Worm (Caenorhabditis elegans) whole organism, L1 larva: Measurements from ENCODE around the gene folt-1.
A peak's percentile ranks its signal among the peaks of the same experiment; 100 is the strongest.

ENCODE experiments used
- C16A3.4 ChIP-seq: fragments of 150-350 bp; optimal IDR thresholded peaks from 2 replicates; lab custom pipeline; 2014; ENCODE audit warnings: missing biosample characterization, missing genetic modification characterization
- F16B12.6 ChIP-seq: fragments of 150-350 bp; optimal IDR thresholded peaks from 2 replicates; lab custom pipeline; 2014; ENCODE audit warnings: missing biosample characterization, missing genetic modification characterization
- Y116A8C.19 ChIP-seq: sonication (generic microtip); optimal IDR thresholded peaks from 2 replicates; lab custom pipeline; 2016; ENCODE audit warnings: missing compliant biosample characterization, missing genetic modification characterization, borderline replicate concordance
- aly-2 ChIP-seq: fragments of 150-350 bp; optimal IDR thresholded peaks from 2 replicates; lab custom pipeline; 2014; ENCODE audit warnings: missing biosample characterization, missing genetic modification characterization
- blmp-1 ChIP-seq: fragments of 150-350 bp; optimal IDR thresholded peaks from 2 replicates; lab custom pipeline; 2014; ENCODE audit warnings: missing biosample characterization, missing genetic modification characterization
- ceh-90 ChIP-seq: sonication (generic microtip); optimal IDR thresholded peaks from 2 replicates; lab custom pipeline; 2016; ENCODE audit warnings: missing genetic modification characterization, missing compliant biosample characterization
- ces-1 ChIP-seq: fragments of 150-350 bp; optimal IDR thresholded peaks from 2 replicates; lab custom pipeline; 2014; ENCODE audit warnings: missing biosample characterization, missing genetic modification reagents, missing genetic modification characterization
- efl-1 ChIP-seq, 4 experiments: fragments of 150-350 bp; optimal IDR thresholded peaks in 3 of 4; peaks in 1 of 4; 1 replicate in 1 of 4; 2 replicates in 3 of 4; lab custom pipeline; 2014; ENCODE audit warnings: missing biosample characterization in 2 of 4, missing genetic modification characterization in 2 of 4, missing genetic modification reagents in 2 of 4
- egl-13 ChIP-seq: sonication (generic microtip); optimal IDR thresholded peaks from 2 replicates; lab custom pipeline; 2016; ENCODE audit warnings: missing genotype, missing genetic modification reagents, missing genetic modification characterization, missing compliant biosample characterization
- elt-3 ChIP-seq, 6 experiments: fragments of 150-350 bp in 1 of 6; sonication (generic microtip); optimal IDR thresholded peaks; 2 replicates each; lab custom pipeline; 2017 to 2018; ENCODE audit warnings: missing biosample characterization in 6 of 6, missing genetic modification characterization in 6 of 6, inconsistent platforms in 1 of 6
- ets-5 ChIP-seq: fragments of 200-800 bp; sonication (Bioruptor generic); IDR thresholded peaks from 2 replicates; pipeline ENCODE4 v1.3.6; 2022; ENCODE audit warnings: missing genetic modification characterization, missing compliant biosample characterization
- fkh-10 ChIP-seq: sonication (generic microtip); optimal IDR thresholded peaks from 2 replicates; lab custom pipeline; 2017; ENCODE audit warnings: missing biosample characterization, missing genetic modification reagents, missing genetic modification characterization
- fkh-4 ChIP-seq: sonication (generic microtip); optimal IDR thresholded peaks from 2 replicates; lab custom pipeline; 2016; ENCODE audit warnings: missing compliant biosample characterization, missing genetic modification characterization, borderline replicate concordance
- fos-1 ChIP-seq: fragments of 150-350 bp; optimal IDR thresholded peaks from 2 replicates; lab custom pipeline; 2014; ENCODE audit warnings: missing biosample characterization, missing genetic modification characterization
- hlh-17 ChIP-seq: fragments of 200-800 bp; sonication (Bioruptor generic); optimal IDR thresholded peaks from 2 replicates; lab custom pipeline; 2018; ENCODE audit warnings: missing genetic modification characterization, mild to moderate bottlenecking, missing compliant biosample characterization, moderate library complexity, borderline replicate concordance
- hlh-4 ChIP-seq: sonication (generic microtip); optimal IDR thresholded peaks from 2 replicates; lab custom pipeline; 2016; ENCODE audit warnings: mild to moderate bottlenecking, missing genetic modification characterization, missing compliant biosample characterization
- irx-1 ChIP-seq: sonication (generic microtip); optimal IDR thresholded peaks from 2 replicates; lab custom pipeline; 2016; ENCODE audit warnings: missing genetic modification characterization, missing compliant biosample characterization
- isw-1 ChIP-seq: fragments of 200-800 bp; sonication (Bioruptor generic); IDR thresholded peaks from 2 replicates; pipeline ENCODE4 v1.3.6; 2022; ENCODE audit warnings: missing genetic modification characterization, missing compliant biosample characterization
- jun-1 ChIP-seq: fragments of 150-350 bp; optimal IDR thresholded peaks from 2 replicates; lab custom pipeline; 2014; ENCODE audit warnings: missing biosample characterization, missing genetic modification reagents, missing genetic modification characterization
- lir-3 ChIP-seq: sonication (generic microtip); optimal IDR thresholded peaks from 2 replicates; lab custom pipeline; 2016; ENCODE audit warnings: mild to moderate bottlenecking, missing genetic modification characterization, moderate library complexity, missing compliant biosample characterization; ENCODE audit not compliant: poor library complexity
- mab-9 ChIP-seq: fragments of 200-800 bp; sonication (Bioruptor generic); IDR thresholded peaks from 2 replicates; pipeline ENCODE4 v1.3.6; 2022; ENCODE audit warnings: missing genetic modification reagents, missing genetic modification characterization, missing compliant biosample characterization
- nhr-12 ChIP-seq: sonication (generic microtip); optimal IDR thresholded peaks from 2 replicates; lab custom pipeline; 2017; ENCODE audit warnings: missing biosample characterization, missing genetic modification characterization
- nhr-19 ChIP-seq: fragments of 200-800 bp; sonication (Bioruptor generic); conservative IDR thresholded peaks from 2 replicates; pipeline ENCODE4 v1.3.6; 2022; ENCODE audit warnings: missing genetic modification characterization, missing compliant biosample characterization
- nhr-47 ChIP-seq: sonication (generic microtip); optimal IDR thresholded peaks from 2 replicates; lab custom pipeline; 2016; ENCODE audit warnings: mild to moderate bottlenecking, missing genetic modification characterization, moderate library complexity, missing compliant biosample characterization
- nhr-76 ChIP-seq: sonication (generic microtip); optimal IDR thresholded peaks from 2 replicates; lab custom pipeline; 2017; ENCODE audit warnings: missing biosample characterization, missing genetic modification characterization
- nhr-84 ChIP-seq: sonication (generic microtip); optimal IDR thresholded peaks from 2 replicates; lab custom pipeline; 2017; ENCODE audit warnings: missing biosample characterization, missing genetic modification characterization
- snu-23 ChIP-seq: sonication (generic microtip); optimal IDR thresholded peaks from 2 replicates; lab custom pipeline; 2016; ENCODE audit warnings: missing genetic modification characterization, missing compliant biosample characterization
- sptf-1 ChIP-seq: fragments of 150-350 bp; optimal IDR thresholded peaks from 2 replicates; lab custom pipeline; 2014; ENCODE audit warnings: missing biosample characterization, missing genetic modification characterization
- sup-37 ChIP-seq: fragments of 200-800 bp; sonication (Bioruptor generic); optimal IDR thresholded peaks from 2 replicates; lab custom pipeline; 2018; ENCODE audit warnings: mild to moderate bottlenecking, missing genetic modification characterization, missing compliant biosample characterization
- tlp-1 ChIP-seq: fragments of 150-350 bp; optimal IDR thresholded peaks from 2 replicates; lab custom pipeline; 2014; ENCODE audit warnings: missing biosample characterization, missing genetic modification characterization
- unc-30 ChIP-seq: sonication (generic microtip); optimal IDR thresholded peaks from 2 replicates; lab custom pipeline; 2017; ENCODE audit warnings: missing biosample characterization, missing genetic modification characterization
- vab-15 ChIP-seq: sonication (generic microtip); optimal IDR thresholded peaks from 2 replicates; lab custom pipeline; 2017; ENCODE audit warnings: missing genotype, mild to moderate bottlenecking, missing genetic modification characterization, missing compliant biosample characterization
- xbp-1 ChIP-seq: sonication (generic microtip); optimal IDR thresholded peaks from 2 replicates; lab custom pipeline; 2016; ENCODE audit warnings: missing genetic modification characterization, missing compliant biosample characterization
- zag-1 ChIP-seq: fragments of 150-350 bp; optimal IDR thresholded peaks from 2 replicates; lab custom pipeline; 2014; ENCODE audit warnings: missing biosample characterization, missing genetic modification characterization
- zip-4 ChIP-seq: fragments of 200-800 bp; sonication (Bioruptor generic); optimal IDR thresholded peaks from 2 replicates; lab custom pipeline; 2018; ENCODE audit warnings: mild to moderate bottlenecking, missing genetic modification characterization, moderate library complexity, missing compliant biosample characterization

The folt-1 gene

DNA sequence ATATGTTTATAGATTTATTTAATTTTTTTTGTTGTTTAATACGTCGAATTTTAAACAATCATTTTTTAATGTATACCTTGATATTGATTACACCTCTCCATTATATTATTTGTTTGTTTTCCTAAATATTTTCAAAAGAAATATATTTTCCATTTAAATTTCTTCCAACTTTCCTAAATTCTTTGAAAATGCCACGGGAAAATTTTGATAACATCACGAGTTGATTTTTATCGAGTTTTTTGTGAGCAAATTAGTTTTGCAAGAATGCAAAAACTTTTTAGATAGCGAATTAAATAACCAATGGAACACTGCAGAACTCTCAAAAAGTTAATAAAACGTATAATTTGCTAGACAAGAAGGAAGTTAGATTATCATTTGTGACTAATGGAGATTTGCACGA lies 16.7 kb downstream of the folt-1 start, which contains the start of gene srg-42:
Gene srg-42 (minus strand): TSS at position 101 of the 400 bp plus-strand sequence.
- TF ChIP-seq tlp-1 (tag; lab: Kevin White, UChicago), result no peak
- no peak for TF ChIP-seq fkh-4
- TF ChIP-seq mab-9 (GFP tag; lab: Robert Waterston, UW), result no peak
- TF ChIP-seq fos-1, result no peak
- no peak for TF ChIP-seq ceh-90
- TF ChIP-seq isw-1 (GFP tag; lab: Robert Waterston, UW), result no peak
- TF ChIP-seq zag-1, result no peak
- no peak for TF ChIP-seq C16A3.4 (tag; lab: Kevin White, UChicago)
- TF ChIP-seq zip-4, result no peak
- no peak for TF ChIP-seq egl-13 (tag; lab: Kevin White, UChicago)
- TF ChIP-seq blmp-1, result no peak
- no peak for TF ChIP-seq vab-15 (tag; lab: Kevin White, UChicago)
- no peak for TF ChIP-seq nhr-84
- no peak for TF ChIP-seq nhr-47 (tag; lab: Kevin White, UChicago)
- no peak for TF ChIP-seq nhr-19 (GFP tag; lab: Robert Waterston, UW)
- no peak for TF ChIP-seq irx-1 (tag; lab: Kevin White, UChicago)
- no peak for TF ChIP-seq jun-1 (tag; lab: Kevin White, UChicago)
- TF ChIP-seq hlh-4 (tag; lab: Kevin White, UChicago), result no peak

DNA sequence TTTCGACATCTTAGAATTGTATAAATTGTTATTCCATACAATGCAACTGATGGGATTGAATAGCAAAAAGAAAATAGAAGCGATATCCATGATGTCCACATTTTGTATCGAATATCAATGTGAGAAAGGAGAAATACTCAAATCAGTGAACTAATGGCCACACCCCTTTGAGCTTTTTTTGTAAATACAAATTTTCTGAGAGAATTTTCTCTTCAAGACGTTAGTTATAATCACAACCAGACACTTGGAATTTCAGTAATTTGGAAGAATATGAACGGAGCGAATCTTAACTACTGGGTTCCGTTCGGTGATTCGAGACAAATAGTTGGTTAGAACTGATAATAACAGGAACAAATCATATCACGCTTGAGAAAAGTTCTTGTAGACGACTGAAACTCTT lies 20.5 kb downstream of the folt-1 start, which contains the start of gene srg-41:
Gene srg-41 (minus strand): TSS at position 101 of the 400 bp plus-strand sequence.
- TF ChIP-seq Y116A8C.19 (tag; lab: Kevin White, UChicago), result no peak
- no peak for TF ChIP-seq nhr-12 (tag; lab: Kevin White, UChicago)
- TF ChIP-seq snu-23 (GFP tag; lab: Kevin White, UChicago), result no peak
- no peak for TF ChIP-seq mab-9 (GFP tag; lab: Robert Waterston, UW)
- TF ChIP-seq xbp-1, result no peak
- no peak for TF ChIP-seq aly-2 (tag; lab: Kevin White, UChicago)
- no peak for TF ChIP-seq ces-1 (GFP tag; lab: Kevin White, UChicago)
- no peak for TF ChIP-seq F16B12.6 (tag; lab: Kevin White, UChicago)

DNA sequence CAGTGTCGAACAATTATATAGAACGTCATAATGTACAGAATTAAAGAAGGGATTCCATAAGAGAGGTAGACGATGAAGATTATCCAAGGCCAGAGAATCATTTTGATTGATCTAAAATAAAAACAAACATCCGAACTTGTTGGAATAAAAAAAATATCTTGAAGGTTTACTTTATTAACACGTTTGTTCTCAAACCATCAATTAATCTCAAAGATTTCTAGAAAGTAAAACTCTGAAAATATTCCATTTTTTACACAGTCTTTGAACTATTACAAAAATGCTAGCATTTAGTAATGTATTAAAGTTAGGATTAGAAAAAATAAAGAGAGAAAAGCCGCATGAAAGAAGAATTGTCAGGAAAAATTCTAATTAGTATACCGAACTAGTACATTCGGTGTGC lies 23.2 kb downstream of the folt-1 start, which contains the start of gene srg-40:
Gene srg-40 (minus strand): TSS at position 101 of the 400 bp plus-strand sequence.
- TF ChIP-seq tlp-1 (tag; lab: Kevin White, UChicago) (no peak), sptf-1 (no peak)
- TF ChIP-seq, all 84 proteins: peak for 0

DNA sequence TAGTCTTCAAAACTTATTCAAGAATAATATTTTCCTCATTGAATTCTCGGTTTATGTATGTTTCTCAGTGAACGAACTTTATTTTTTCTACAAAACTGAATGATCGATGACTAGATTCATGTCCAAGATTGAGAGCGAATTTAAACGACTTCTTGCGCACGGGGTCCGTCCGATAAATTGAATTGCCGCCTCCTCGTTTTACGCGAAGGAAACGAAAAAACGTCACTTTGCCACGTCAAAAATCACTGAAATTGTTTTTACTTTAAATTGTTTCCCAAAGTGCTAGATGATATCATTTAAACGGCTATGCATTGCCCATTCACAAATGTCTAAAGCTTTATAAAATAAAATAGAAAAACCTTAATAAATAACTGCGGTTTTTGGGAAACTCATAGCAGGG lies 26.5 kb downstream of the folt-1 start:
- TF ChIP-seq fkh-10 (GFP tag; lab: Kevin White, UChicago) (peak; percentile 79), efl-1 (optimal IDR thresholded peaks at IDR 0.05; lab: Kevin White, UChicago) (no peak), efl-1 (GFP tag; optimal IDR thresholded peaks at IDR 0.05 in 1 of 2; lab: Kevin White, UChicago) (no peak)

DNA sequence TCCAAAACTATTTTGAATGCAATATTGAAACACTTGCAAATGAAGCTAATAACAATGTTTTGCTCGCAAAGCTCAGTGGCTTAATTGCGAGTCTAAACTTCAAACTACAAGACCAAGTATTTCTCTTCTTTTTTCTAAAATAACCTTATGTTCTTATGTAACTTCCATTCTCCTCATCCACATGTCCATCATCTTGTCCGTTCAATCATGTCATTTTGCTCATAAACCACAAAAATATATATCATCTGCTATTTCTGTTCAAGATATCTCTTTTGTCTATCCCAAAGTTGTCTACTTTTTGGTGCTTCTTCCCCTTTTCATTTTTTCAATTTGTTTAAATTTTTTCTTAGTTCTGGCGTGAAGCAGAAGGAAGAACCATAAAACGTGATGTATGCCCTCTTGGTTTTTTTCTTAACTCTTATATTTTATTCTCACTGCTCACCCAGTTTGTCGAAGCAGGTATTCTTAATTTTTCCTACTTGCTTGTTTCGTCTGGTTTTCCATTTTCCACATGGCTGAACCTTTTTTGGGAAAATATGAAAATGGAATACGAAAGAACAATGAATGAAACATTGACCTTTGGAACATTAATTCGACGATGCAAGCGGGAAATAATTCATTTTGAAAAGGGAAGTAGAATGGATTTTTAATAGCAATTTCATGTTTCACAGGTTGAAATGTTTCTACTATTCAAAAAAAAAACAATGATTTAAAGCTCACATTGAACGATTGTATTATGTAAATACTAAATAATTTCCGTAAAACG lies 29.5 kb downstream of the folt-1 start:
- no peak for TF ChIP-seq sup-37 (GFP tag; lab: Kevin White, UChicago)
- TF ChIP-seq lir-3 (tag; lab: Kevin White, UChicago), result no peak
- TF ChIP-seq nhr-76 (tag; lab: Kevin White, UChicago), result no peak
- no peak for TF ChIP-seq hlh-17
- TF ChIP-seq sptf-1, result no peak
- no peak for TF ChIP-seq ets-5 (GFP tag; lab: Robert Waterston, UW)
- no peak for TF ChIP-seq nhr-84
- TF ChIP-seq elt-3 (tag; optimal IDR thresholded peaks at IDR 0.05; lab: Kevin White, UChicago), result no peak
- TF ChIP-seq zip-4, result no peak
- no peak for TF ChIP-seq egl-13 (tag; lab: Kevin White, UChicago)
- no peak for TF ChIP-seq blmp-1
- no peak for TF ChIP-seq unc-30 (tag; lab: Kevin White, UChicago)
- TF ChIP-seq nhr-19 (GFP tag; lab: Robert Waterston, UW), result no peak
